Fruit fly (Drosophila melanogaster) whole organism, prepupa: ENCODE data around the gene rsh.
A peak's percentile ranks its signal among the peaks of the same experiment; 100 is the strongest.

Source experiments
- Blimp-1 ChIP-seq: fragments of 200-800 bp; sonication (Bioruptor generic); optimal IDR thresholded peaks from 3 replicates; lab custom pipeline; 2017; ENCODE audit warnings: missing biosample characterization, missing genetic modification characterization, mild to moderate bottlenecking, moderate library complexity, missing genetic modification reagents
- CG10631 ChIP-seq: fragments of 200-800 bp; sonication (Bioruptor generic); optimal IDR thresholded peaks from 2 replicates; lab custom pipeline; 2016; ENCODE audit warnings: missing biosample characterization, missing genetic modification characterization
- CG11294 ChIP-seq: fragments of 200-800 bp; sonication (Bioruptor generic); IDR thresholded peaks from 2 replicates; pipeline ENCODE4 v1.3.6; 2022; ENCODE audit warnings: missing biosample characterization, missing genetic modification characterization
- CG15336 ChIP-seq: fragments of 200-800 bp; sonication (Bioruptor generic); IDR thresholded peaks from 2 replicates; pipeline ENCODE4 v1.3.6; 2022; ENCODE audit warnings: missing biosample characterization, missing genetic modification characterization
- CG1621 ChIP-seq: fragments of 200-800 bp; sonication (Bioruptor generic); optimal IDR thresholded peaks from 3 replicates; lab custom pipeline; 2018; ENCODE audit warnings: missing biosample characterization, mild to moderate bottlenecking, missing genetic modification characterization
- CG16779 ChIP-seq: fragments of 200-800 bp; sonication (Bioruptor generic); optimal IDR thresholded peaks from 3 replicates; lab custom pipeline; 2017; ENCODE audit warnings: missing biosample characterization, mild to moderate bottlenecking, missing genetic modification characterization
- CG3032 ChIP-seq: fragments of 200-800 bp; optimal IDR thresholded peaks from 2 replicates; lab custom pipeline; 2019; ENCODE audit warnings: missing biosample characterization, mild to moderate bottlenecking, missing genetic modification characterization, moderate library complexity
- CG31627 ChIP-seq: fragments of 200-800 bp; sonication (Bioruptor generic); optimal IDR thresholded peaks from 3 replicates; lab custom pipeline; 2016; ENCODE audit warnings: missing biosample characterization, missing genetic modification characterization
- CG32006 ChIP-seq: fragments of 200-800 bp; sonication (Bioruptor generic); optimal IDR thresholded peaks from 3 replicates; lab custom pipeline; 2017; ENCODE audit warnings: missing biosample characterization, mild to moderate bottlenecking, missing genetic modification characterization
- CG34406 ChIP-seq: fragments of 200-800 bp; sonication (Bioruptor generic); optimal IDR thresholded peaks from 3 replicates; lab custom pipeline; 2016; ENCODE audit warnings: missing biosample characterization, missing genetic modification characterization
- CG6163 ChIP-seq: fragments of 200-800 bp; sonication (Bioruptor generic); IDR thresholded peaks from 3 replicates; pipeline ENCODE4 v1.3.6; 2022; ENCODE audit warnings: missing biosample characterization, missing genetic modification characterization
- CG6276 ChIP-seq: fragments of 200-800 bp; sonication (Bioruptor generic); optimal IDR thresholded peaks from 2 replicates; lab custom pipeline; 2017; ENCODE audit warnings: missing biosample characterization, mild to moderate bottlenecking, missing genetic modification characterization
- CG6792 ChIP-seq: fragments of 200-800 bp; sonication (Bioruptor generic); optimal IDR thresholded peaks from 3 replicates; lab custom pipeline; 2016; ENCODE audit warnings: missing biosample characterization, missing genetic modification characterization
- CG6808 ChIP-seq: fragments of 200-800 bp; sonication (Bioruptor generic); optimal IDR thresholded peaks from 3 replicates; lab custom pipeline; 2017; ENCODE audit warnings: missing biosample characterization, missing genetic modification characterization, mild to moderate bottlenecking, moderate library complexity, missing genetic modification reagents
- CG6854 ChIP-seq: fragments of 200-800 bp; sonication (Bioruptor generic); optimal IDR thresholded peaks from 2 replicates; lab custom pipeline; 2017; ENCODE audit warnings: missing biosample characterization, mild to moderate bottlenecking, missing genetic modification characterization
- CG8119 ChIP-seq: fragments of 200-800 bp; sonication (Bioruptor generic); IDR thresholded peaks from 3 replicates; pipeline ENCODE4 v1.3.6; 2022; ENCODE audit warnings: missing biosample characterization, missing genetic modification characterization
- CG8319 ChIP-seq: fragments of 200-800 bp; sonication (Bioruptor generic); optimal IDR thresholded peaks from 3 replicates; lab custom pipeline; 2016; ENCODE audit warnings: missing biosample characterization, missing genetic modification characterization
- CG9139 ChIP-seq: fragments of 200-800 bp; sonication (Bioruptor generic); optimal IDR thresholded peaks from 3 replicates; lab custom pipeline; 2017; ENCODE audit warnings: missing biosample characterization, mild to moderate bottlenecking, missing genetic modification characterization
- Eip75B ChIP-seq: fragments of 200-800 bp; sonication (Bioruptor generic); optimal IDR thresholded peaks from 3 replicates; lab custom pipeline; 2016; ENCODE audit warnings: missing biosample characterization, missing genetic modification characterization
- Eip78C ChIP-seq: fragments of 200-800 bp; sonication (Bioruptor generic); peaks from one replicate; lab custom pipeline; 2016; ENCODE audit warnings: missing biosample characterization, missing genetic modification characterization
- Eip93F ChIP-seq: fragments of 200-800 bp; sonication (Bioruptor generic); optimal IDR thresholded peaks from 2 replicates; lab custom pipeline; 2016; ENCODE audit warnings: missing biosample characterization, mild to moderate bottlenecking, missing genetic modification characterization
- Ets21C ChIP-seq: fragments of 200-800 bp; sonication (Bioruptor generic); optimal IDR thresholded peaks from 3 replicates; lab custom pipeline; 2016; ENCODE audit warnings: missing biosample characterization, missing genetic modification characterization
- Ets96B ChIP-seq: fragments of 200-800 bp; optimal IDR thresholded peaks from 2 replicates; lab custom pipeline; 2019; ENCODE audit warnings: missing biosample characterization, mild to moderate bottlenecking, missing genetic modification characterization, moderate library complexity
- Hr39 ChIP-seq: fragments of 200-800 bp; sonication (Bioruptor generic); optimal IDR thresholded peaks from 2 replicates; lab custom pipeline; 2016; ENCODE audit warnings: missing biosample characterization, missing genetic modification characterization
- Hr4 ChIP-seq: fragments of 200-800 bp; sonication (Bioruptor generic); optimal IDR thresholded peaks from 3 replicates; lab custom pipeline; 2016; ENCODE audit warnings: missing biosample characterization, missing genetic modification characterization
- Met ChIP-seq: fragments of 200-800 bp; sonication (Bioruptor generic); optimal IDR thresholded peaks from 3 replicates; lab custom pipeline; 2016; ENCODE audit warnings: missing biosample characterization, missing genetic modification characterization
- OdsH ChIP-seq: fragments of 200-800 bp; sonication (Bioruptor generic); optimal IDR thresholded peaks from 3 replicates; lab custom pipeline; 2016; ENCODE audit warnings: missing biosample characterization, missing genetic modification characterization
- Smox ChIP-seq: fragments of 200-800 bp; sonication (Bioruptor generic); optimal IDR thresholded peaks from 3 replicates; lab custom pipeline; 2016; ENCODE audit warnings: missing biosample characterization, missing genetic modification characterization
- Sox14 ChIP-seq: fragments of 200-800 bp; sonication (Bioruptor generic); optimal IDR thresholded peaks from 3 replicates; lab custom pipeline; 2016; ENCODE audit warnings: missing biosample characterization, missing genetic modification characterization
- Sox15 ChIP-seq: fragments of 200-800 bp; sonication (Bioruptor generic); optimal IDR thresholded peaks from 3 replicates; lab custom pipeline; 2016; ENCODE audit warnings: missing biosample characterization, missing genetic modification characterization
- acj6 ChIP-seq: fragments of 200-800 bp; sonication (Bioruptor generic); optimal IDR thresholded peaks from 3 replicates; lab custom pipeline; 2016; ENCODE audit warnings: missing biosample characterization, missing genetic modification characterization
- cyc ChIP-seq: fragments of 200-800 bp; sonication (Bioruptor generic); optimal IDR thresholded peaks from 3 replicates; lab custom pipeline; 2016; ENCODE audit warnings: missing biosample characterization, missing genetic modification characterization
- dac ChIP-seq: fragments of 200-800 bp; sonication (Bioruptor generic); optimal IDR thresholded peaks from 2 replicates; lab custom pipeline; 2017; ENCODE audit warnings: missing biosample characterization, mild to moderate bottlenecking, missing genetic modification characterization
- dsx ChIP-seq: fragments of 200-800 bp; optimal IDR thresholded peaks from 3 replicates; lab custom pipeline; 2019; ENCODE audit warnings: missing biosample characterization, mild to moderate bottlenecking, missing genetic modification characterization, moderate library complexity; ENCODE audit not compliant: poor library complexity, severe bottlenecking
- eg ChIP-seq: fragments of 200-800 bp; sonication (Bioruptor generic); IDR thresholded peaks from 3 replicates; pipeline ENCODE4 v1.3.6; 2022; ENCODE audit warnings: missing biosample characterization, missing genetic modification characterization
- esn ChIP-seq: fragments of 200-800 bp; sonication (Bioruptor generic); optimal IDR thresholded peaks from 2 replicates; lab custom pipeline; 2016; ENCODE audit warnings: missing biosample characterization, mild to moderate bottlenecking, missing genetic modification characterization, moderate library complexity
- fd59A ChIP-seq: fragments of 200-800 bp; sonication (Bioruptor generic); optimal IDR thresholded peaks from 2 replicates; lab custom pipeline; 2017; ENCODE audit warnings: missing biosample characterization, mild to moderate bottlenecking, missing genetic modification characterization, missing genetic modification reagents
- fkh ChIP-seq: fragments of 200-800 bp; sonication (Bioruptor generic); optimal IDR thresholded peaks from 3 replicates; lab custom pipeline; 2017; ENCODE audit warnings: missing biosample characterization, mild to moderate bottlenecking, missing genetic modification characterization, moderate library complexity
- lz ChIP-seq: fragments of 200-800 bp; sonication (Bioruptor generic); optimal IDR thresholded peaks from 3 replicates; lab custom pipeline; 2016; ENCODE audit warnings: missing biosample characterization, missing genetic modification characterization
- salr ChIP-seq, 2 experiments: fragments of 200-800 bp; sonication (Bioruptor generic); optimal IDR thresholded peaks; 3 replicates each; lab custom pipeline; 2016 to 2018; ENCODE audit warnings: missing biosample characterization in 2 of 2, missing genetic modification characterization in 2 of 2, mild to moderate bottlenecking in 1 of 2
- spab ChIP-seq: fragments of 200-800 bp; sonication (Bioruptor generic); optimal IDR thresholded peaks from 2 replicates; lab custom pipeline; 2017; ENCODE audit warnings: missing biosample characterization, mild to moderate bottlenecking, missing genetic modification characterization, missing genetic modification reagents
- ss ChIP-seq, 2 experiments: fragments of 200-800 bp; sonication (Bioruptor generic); optimal IDR thresholded peaks; 2 replicates in 1 of 2; 3 replicates in 1 of 2; lab custom pipeline; 2017 to 2018; ENCODE audit warnings: mild to moderate bottlenecking in 2 of 2, missing biosample characterization in 2 of 2, missing genetic modification characterization in 2 of 2, moderate library complexity in 1 of 2
- svp ChIP-seq: fragments of 200-800 bp; sonication (Bioruptor generic); peaks from one replicate; lab custom pipeline; 2016; ENCODE audit warnings: missing biosample characterization, missing genetic modification characterization

Gene rsh

dm6 chrX:13109583-13110126, 121.2 kb downstream of the rsh start:
- TF ChIP-seq CG6276 (GFP tag; lab: Kevin White, UChicago) (no peak), CG15336 (0 out of 2 replicates have a peak, but pooled peaks have one; percentile 19), ss (GFP tag; optimal IDR thresholded peaks at IDR 0.05; lab: Kevin White, UChicago) (no peak), CG11294 (no peak), dac (GFP tag; lab: Kevin White, UChicago) (no peak), Ets96B (tag; lab: Kevin White, UChicago) (no peak), dsx (no peak), svp (peak; percentile 32), Eip78C (no peak), esn (GFP tag; lab: Kevin White, UChicago) (peak; percentile 14), eg (0 out of 3 replicates have a peak, but pooled peaks have one; percentile 13), CG3032 (tag; lab: Kevin White, UChicago) (no peak), Blimp-1 (GFP tag; lab: Kevin White, UChicago) (no peak), OdsH (GFP tag; lab: Kevin White, UChicago) (no peak)

dm6 chrX:13111832-13112231, 123.4 kb downstream of the rsh start:
- TF ChIP-seq CG8119 (GFP tag; lab: Robert Waterston, UW) (peak; percentile 75), ss (GFP tag; optimal IDR thresholded peaks at IDR 0.05; lab: Kevin White, UChicago) (peak; percentile 64 to 72), CG16779 (no peak), fd59A (no peak), Eip78C (peak; percentile 58), CG6276 (GFP tag; lab: Kevin White, UChicago) (peak; percentile 67), CG1621 (tag; lab: Kevin White, UChicago) (peak; percentile 15), dsx (peak; percentile 40), CG34406 (GFP tag; lab: Kevin White, UChicago) (peak; percentile 11), Eip75B (GFP tag; lab: Kevin White, UChicago) (peak; percentile 16), CG15336 (peak; percentile 68), CG6808 (GFP tag; lab: Kevin White, UChicago) (peak; percentile 44), Blimp-1 (GFP tag; lab: Kevin White, UChicago) (peak; percentile 28), Ets21C (GFP tag; lab: Kevin White, UChicago) (no peak), CG9139 (GFP tag; lab: Kevin White, UChicago) (peak; percentile 33), CG6854 (GFP tag; lab: Kevin White, UChicago) (peak; percentile 53), esn (GFP tag; lab: Kevin White, UChicago) (no peak)

DNA sequence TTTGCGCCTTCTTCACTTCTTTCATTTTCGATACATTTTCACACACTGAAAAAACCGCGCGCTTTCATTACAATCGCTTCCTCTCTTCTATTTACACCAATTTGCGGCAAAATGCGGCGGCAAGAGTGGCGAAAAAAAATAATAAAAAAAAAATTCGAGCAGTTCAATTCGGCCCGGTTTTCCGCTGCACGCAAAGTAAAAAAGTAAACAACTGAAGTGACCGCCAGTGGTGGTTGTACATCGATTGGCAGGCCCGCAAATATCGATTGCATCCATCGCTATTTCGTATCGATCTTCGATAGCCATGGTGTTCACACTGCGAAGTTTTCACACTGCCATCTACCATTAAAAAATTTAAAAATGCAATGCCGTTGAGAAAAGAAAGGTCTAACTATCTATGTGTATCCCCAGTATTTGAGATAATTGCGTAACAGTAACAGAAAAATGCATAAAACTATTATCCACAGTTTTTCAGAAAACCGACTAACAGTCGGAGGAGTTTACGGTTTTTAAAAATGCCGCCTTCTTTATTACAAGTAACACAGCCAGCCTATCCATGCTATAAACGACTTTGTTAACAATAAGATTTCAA, 123.9 kb downstream of the rsh start, which contains the start of gene Chpf:
TSS of gene Chpf (minus strand) at position 225 of the 592 bp plus-strand sequence.
- TF ChIP-seq CG6854 (GFP tag; lab: Kevin White, UChicago) (no peak), svp (peak; percentile 70), CG6792 (GFP tag; lab: Kevin White, UChicago) (no peak), CG3032 (tag; lab: Kevin White, UChicago) (no peak), lz (GFP tag; lab: Kevin White, UChicago) (no peak), Hr39 (GFP tag; lab: Kevin White, UChicago) (no peak), CG8119 (GFP tag; lab: Robert Waterston, UW) (no peak), CG32006 (GFP tag; lab: Kevin White, UChicago) (peak; percentile 24), dsx (no peak), salr (GFP tag; optimal IDR thresholded peaks at IDR 0.05; lab: Kevin White, UChicago) (no peak), Smox (GFP tag; lab: Kevin White, UChicago) (no peak), fd59A (no peak), Eip78C (no peak), ss (GFP tag; optimal IDR thresholded peaks at IDR 0.05; lab: Kevin White, UChicago) (peak in 1 of 2 experiments; percentile 20), CG16779 (no peak), Eip93F (GFP tag; lab: Kevin White, UChicago) (peak; percentile 0), CG31627 (GFP tag; lab: Kevin White, UChicago) (no peak), CG34406 (GFP tag; lab: Kevin White, UChicago) (no peak), Eip75B (GFP tag; lab: Kevin White, UChicago) (peak; percentile 7), CG10631 (no peak), CG11294 (no peak), Hr4 (GFP tag; lab: Kevin White, UChicago) (no peak), acj6 (no peak), cyc (GFP tag; lab: Kevin White, UChicago) (no peak), eg (peak; percentile 60; the same call in 1 of the 3 replicates), CG6163 (peak; percentile 57; the same call in 1 of the 3 replicates), spab (GFP tag; lab: Kevin White, UChicago) (no peak), Sox15 (GFP tag; lab: Kevin White, UChicago) (no peak), Met (GFP tag; lab: Kevin White, UChicago) (peak; percentile 33), CG8319 (GFP tag; lab: Kevin White, UChicago) (no peak), Sox14 (GFP tag; lab: Kevin White, UChicago) (no peak), esn (GFP tag; lab: Kevin White, UChicago) (peak; percentile 23), fkh (GFP tag; lab: Kevin White, UChicago) (peak; percentile 73), Blimp-1 (GFP tag; lab: Kevin White, UChicago) (no peak)
